Fruit fly (Drosophila melanogaster) whole organism, adult: Measurements from ENCODE around the gene CG9168.

ENCODE experiments used
- CG11617 ChIP-seq: fragments of 200-800 bp; sonication (Bioruptor generic); optimal IDR thresholded peaks from 2 replicates; lab custom pipeline; 2017; ENCODE audit warnings: mild to moderate bottlenecking, missing biosample characterization, missing genetic modification reagents, missing genetic modification characterization
- CG12768 ChIP-seq: fragments of 200-800 bp; sonication (Bioruptor generic); optimal IDR thresholded peaks from 2 replicates; lab custom pipeline; 2017; ENCODE audit warnings: missing biosample characterization, missing genetic modification characterization, mild to moderate bottlenecking, moderate library complexity, missing genetic modification reagents
- CG14711 ChIP-seq: fragments of 200-800 bp; sonication (Bioruptor generic); optimal IDR thresholded peaks from 2 replicates; lab custom pipeline; 2018; ENCODE audit warnings: missing biosample characterization, mild to moderate bottlenecking, missing genetic modification characterization, moderate library complexity
- CG1620 ChIP-seq: fragments of 200-800 bp; sonication (Bioruptor generic); optimal IDR thresholded peaks from 2 replicates; lab custom pipeline; 2016; ENCODE audit warnings: missing biosample characterization, missing genetic modification characterization
- CG33017 ChIP-seq: fragments of 200-800 bp; sonication (Bioruptor generic); optimal IDR thresholded peaks from 2 replicates; lab custom pipeline; 2018; ENCODE audit warnings: missing biosample characterization, mild to moderate bottlenecking, missing genetic modification characterization, moderate library complexity
- CG5204 ChIP-seq: fragments of 200-800 bp; sonication (Bioruptor generic); optimal IDR thresholded peaks from 2 replicates; lab custom pipeline; 2016; ENCODE audit warnings: missing biosample characterization, missing genetic modification characterization
- CG7045 ChIP-seq: fragments of 200-800 bp; sonication (Bioruptor generic); optimal IDR thresholded peaks from 2 replicates; lab custom pipeline; 2017; ENCODE audit warnings: missing biosample characterization, mild to moderate bottlenecking, missing genetic modification characterization
- CG7101 ChIP-seq: fragments of 200-800 bp; sonication (Bioruptor generic); optimal IDR thresholded peaks from 2 replicates; lab custom pipeline; 2018; ENCODE audit warnings: missing biosample characterization, mild to moderate bottlenecking, missing genetic modification characterization, moderate library complexity
- Clk ChIP-seq: fragments of 200-800 bp; sonication (Bioruptor generic); optimal IDR thresholded peaks from 2 replicates; lab custom pipeline; 2017; ENCODE audit warnings: missing biosample characterization, missing genetic modification characterization
- Crg-1 ChIP-seq: fragments of 200-800 bp; sonication (Bioruptor generic); optimal IDR thresholded peaks from 2 replicates; lab custom pipeline; 2016; ENCODE audit warnings: missing biosample characterization, missing genetic modification characterization
- Hr96 ChIP-seq: fragments of 200-800 bp; sonication (Bioruptor generic); optimal IDR thresholded peaks from 2 replicates; lab custom pipeline; 2016; ENCODE audit warnings: missing biosample characterization, missing genetic modification characterization
- Mnt ChIP-seq: fragments of 200-800 bp; sonication (Bioruptor generic); optimal IDR thresholded peaks from 2 replicates; lab custom pipeline; 2016; ENCODE audit warnings: missing biosample characterization, mild to moderate bottlenecking, missing genetic modification characterization
- bab1 ChIP-seq: fragments of 200-800 bp; sonication (Bioruptor generic); optimal IDR thresholded peaks from 3 replicates; lab custom pipeline; 2019; ENCODE audit warnings: missing biosample characterization, mild to moderate bottlenecking, missing genetic modification characterization, moderate library complexity
- cic ChIP-seq: fragments of 200-800 bp; sonication (Bioruptor generic); optimal IDR thresholded peaks from 2 replicates; lab custom pipeline; 2017; ENCODE audit warnings: missing biosample characterization, mild to moderate bottlenecking, missing genetic modification characterization, moderate library complexity
- cnc ChIP-seq, 2 experiments: fragments of >200 bp; optimal IDR thresholded peaks; 2 replicates each; lab custom pipeline; 2017
- kay ChIP-seq: fragments of 200-800 bp; sonication (Bioruptor generic); peaks from one replicate; lab custom pipeline; 2016; ENCODE audit warnings: missing biosample characterization, missing genetic modification characterization, borderline replicate concordance
- ovo ChIP-seq: fragments of 200-800 bp; sonication (Bioruptor generic); optimal IDR thresholded peaks from 2 replicates; lab custom pipeline; 2016; ENCODE audit warnings: missing biosample characterization, missing genetic modification characterization
- pad ChIP-seq: fragments of 200-800 bp; sonication (Bioruptor generic); optimal IDR thresholded peaks from 3 replicates; lab custom pipeline; 2017; ENCODE audit warnings: missing biosample characterization, missing genetic modification characterization, mild to moderate bottlenecking, moderate library complexity, missing genetic modification reagents
- tj ChIP-seq: fragments of 200-800 bp; sonication (Bioruptor generic); optimal IDR thresholded peaks from 3 replicates; lab custom pipeline; 2017; ENCODE audit warnings: missing biosample characterization, mild to moderate bottlenecking, missing genetic modification characterization, moderate library complexity
- toe ChIP-seq: fragments of 200-800 bp; sonication (Bioruptor generic); optimal IDR thresholded peaks from 2 replicates; lab custom pipeline; 2016; ENCODE audit warnings: missing biosample characterization, missing genetic modification characterization

Gene CG9168

DNA sequence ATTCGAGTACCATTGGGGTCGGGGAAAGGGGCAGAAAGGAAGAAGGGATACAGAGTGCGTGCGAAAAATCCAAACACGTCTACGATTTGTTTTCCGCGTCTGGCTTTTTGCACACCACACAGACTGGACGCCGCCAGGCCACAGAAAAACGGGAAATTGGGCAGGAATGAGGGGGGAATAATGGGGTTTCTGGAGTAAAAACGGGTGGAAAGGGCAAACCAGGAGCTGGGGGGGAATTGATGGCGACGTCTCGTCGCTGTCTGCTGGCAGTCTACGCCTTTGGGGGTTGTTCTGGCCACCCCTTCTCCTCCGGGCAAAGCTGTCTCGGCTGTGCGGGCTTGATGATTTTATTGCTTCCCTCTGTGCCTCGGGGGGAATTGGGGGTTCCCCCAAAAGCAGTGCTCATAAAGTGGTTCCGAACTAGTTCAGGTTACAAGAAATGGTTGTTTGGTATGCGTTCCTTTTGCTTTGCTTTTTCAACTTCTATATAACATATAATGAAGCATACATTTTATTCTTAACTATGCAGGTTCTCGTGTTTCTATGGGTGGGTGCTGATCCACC is 25.1 kb upstream of the CG9168 start:
- TF ChIP-seq toe (GFP tag; lab: Kevin White, UChicago), result no peak
- TF ChIP-seq CG1620 (GFP tag; lab: Kevin White, UChicago), result no peak
- TF ChIP-seq ovo (GFP tag; lab: Kevin White, UChicago), result no peak
- no peak for TF ChIP-seq CG33017
- no peak for TF ChIP-seq CG12768 (GFP tag; lab: Kevin White, UChicago)
- no peak for TF ChIP-seq cic (GFP tag; lab: Kevin White, UChicago)
- TF ChIP-seq cnc (optimal IDR thresholded peaks at IDR 0.05; lab: Kevin White, UChicago), result no peak
- TF ChIP-seq CG14711 (tag; lab: Kevin White, UChicago), result no peak
- TF ChIP-seq CG7101 (tag; lab: Kevin White, UChicago), result no peak
- TF ChIP-seq kay (GFP tag; lab: Kevin White, UChicago), result no peak

- TF ChIP-seq Mnt (GFP tag; lab: Kevin White, UChicago), result no peak
- no peak for TF ChIP-seq CG7101 (tag; lab: Kevin White, UChicago)
- TF ChIP-seq pad (GFP tag; lab: Kevin White, UChicago), result no peak
- TF ChIP-seq ovo (GFP tag; lab: Kevin White, UChicago), result no peak
- TF ChIP-seq CG7045, result no peak
- no peak for TF ChIP-seq Hr96 (GFP tag; lab: Kevin White, UChicago)
- no peak for TF ChIP-seq tj
- TF ChIP-seq CG33017, result no peak
- no peak for TF ChIP-seq CG11617 (GFP tag; lab: Kevin White, UChicago)
- no peak for TF ChIP-seq CG5204 (GFP tag; lab: Kevin White, UChicago)
- TF ChIP-seq toe (GFP tag; lab: Kevin White, UChicago), result no peak
- TF ChIP-seq CG1620 (GFP tag; lab: Kevin White, UChicago), result no peak
- TF ChIP-seq kay (GFP tag; lab: Kevin White, UChicago), result no peak
- no peak for TF ChIP-seq cnc (optimal IDR thresholded peaks at IDR 0.05; lab: Kevin White, UChicago)
Observed at dm6 chr3L:1388094-1388493, 22.8 kb upstream of the CG9168 start.

DNA sequence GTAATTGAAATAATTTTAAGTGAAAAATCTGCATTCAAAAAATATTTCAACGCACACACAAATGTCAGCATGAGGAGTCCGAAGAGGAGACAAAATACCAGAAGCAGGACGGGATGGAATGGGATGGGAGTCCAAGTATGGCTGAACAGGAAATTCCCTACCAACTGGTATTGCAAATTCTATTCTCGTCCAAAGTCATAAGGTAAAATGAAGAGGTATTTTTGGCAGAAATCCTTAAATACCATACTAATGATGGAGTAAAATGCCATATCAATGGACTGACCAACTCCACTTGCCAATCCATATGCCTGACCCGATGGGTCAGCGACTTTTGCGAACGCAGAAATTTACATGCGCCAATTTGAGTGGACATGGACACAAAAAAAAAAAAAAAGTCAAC is 22.0 kb upstream of the CG9168 start:
- TF ChIP-seq Mnt (GFP tag; lab: Kevin White, UChicago) (no peak), Clk (no peak), cic (GFP tag; lab: Kevin White, UChicago) (no peak), bab1 (no peak), CG12768 (GFP tag; lab: Kevin White, UChicago) (no peak), CG7045 (no peak), kay (GFP tag; lab: Kevin White, UChicago) (no peak), CG7101 (tag; lab: Kevin White, UChicago) (no peak), pad (GFP tag; lab: Kevin White, UChicago) (no peak), CG1620 (GFP tag; lab: Kevin White, UChicago) (no peak), ovo (GFP tag; lab: Kevin White, UChicago) (no peak), toe (GFP tag; lab: Kevin White, UChicago) (no peak), CG14711 (tag; lab: Kevin White, UChicago) (no peak), Hr96 (GFP tag; lab: Kevin White, UChicago) (no peak), CG11617 (GFP tag; lab: Kevin White, UChicago) (no peak), Crg-1 (GFP tag; lab: Kevin White, UChicago) (no peak), CG5204 (GFP tag; lab: Kevin White, UChicago) (no peak), CG33017 (no peak), cnc (optimal IDR thresholded peaks at IDR 0.05; lab: Kevin White, UChicago) (no peak)

DNA sequence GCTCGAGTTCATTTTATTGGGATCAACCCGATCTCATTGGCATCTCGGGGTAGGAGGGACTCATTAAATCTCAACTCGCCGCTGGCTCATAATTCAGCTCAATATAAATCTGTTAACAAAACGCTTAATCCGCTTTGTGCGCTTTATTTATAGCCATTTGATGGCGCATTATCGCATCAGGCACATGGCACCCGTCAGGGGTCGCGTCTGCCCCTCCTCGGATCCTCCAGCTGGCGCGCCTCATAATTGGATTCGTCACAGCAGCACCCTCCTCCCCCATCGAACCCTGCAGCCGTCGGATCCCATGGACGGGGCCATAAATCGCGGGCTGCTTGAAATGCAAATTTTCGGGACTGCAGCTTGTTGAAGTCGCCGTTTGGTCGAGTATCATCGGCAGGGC is 20.4 kb upstream of the CG9168 start:
- no peak for TF ChIP-seq CG11617 (GFP tag; lab: Kevin White, UChicago)
- TF ChIP-seq CG1620 (GFP tag; lab: Kevin White, UChicago), result no peak
- no peak for TF ChIP-seq pad (GFP tag; lab: Kevin White, UChicago)
- no peak for TF ChIP-seq CG7045
- TF ChIP-seq cnc (optimal IDR thresholded peaks at IDR 0.05; lab: Kevin White, UChicago), result no peak
- TF ChIP-seq CG5204 (GFP tag; lab: Kevin White, UChicago), result no peak
- no peak for TF ChIP-seq bab1

DNA sequence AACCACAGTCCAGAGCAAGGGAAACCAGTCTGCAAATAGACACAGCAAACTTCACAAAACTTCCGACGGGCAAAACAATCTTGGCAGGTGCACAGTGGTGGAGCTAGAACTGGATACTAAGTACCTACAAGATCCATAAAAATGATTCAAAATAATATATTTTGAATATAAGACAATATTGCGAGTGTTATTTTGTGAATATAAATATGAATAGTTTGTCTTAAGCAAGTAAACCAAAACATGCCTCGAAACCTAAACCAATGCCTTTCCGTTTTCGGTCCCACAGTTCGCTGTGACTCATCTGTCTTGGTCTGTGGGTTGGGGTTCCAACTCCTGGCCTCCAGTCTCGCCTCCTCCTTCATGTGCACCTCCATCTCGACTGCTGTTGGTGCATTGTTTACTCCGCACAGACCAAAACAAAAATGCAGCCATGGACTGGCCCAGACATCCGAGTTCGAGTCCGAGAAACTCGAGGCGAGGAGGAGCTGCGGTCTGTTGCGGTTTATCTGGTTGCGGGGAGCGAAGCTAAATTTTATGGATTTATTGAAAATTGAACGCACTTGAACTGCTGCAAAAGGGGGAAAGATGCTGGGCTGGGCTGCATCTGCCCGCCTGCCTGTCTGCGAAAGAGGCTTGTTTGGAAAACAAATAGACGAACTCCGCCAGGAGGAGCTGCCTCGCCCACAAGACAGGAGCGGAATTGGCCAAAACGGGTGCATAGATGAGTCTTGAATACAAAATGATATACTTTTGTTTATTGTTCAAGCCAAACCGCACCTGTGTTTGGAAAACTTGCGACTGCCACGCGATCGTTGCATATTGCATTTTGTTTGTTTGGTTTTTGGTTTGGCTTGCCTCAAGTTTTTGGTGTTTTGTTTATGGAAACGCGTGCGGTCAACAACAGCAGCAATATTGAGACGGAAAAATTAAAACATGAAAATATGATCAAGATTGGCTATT is 18.6 kb upstream of the CG9168 start:
- TF ChIP-seq CG14711 (tag; lab: Kevin White, UChicago) (no peak), cnc (optimal IDR thresholded peaks at IDR 0.05; lab: Kevin White, UChicago) (no peak), pad (GFP tag; lab: Kevin White, UChicago) (no peak), CG5204 (GFP tag; lab: Kevin White, UChicago) (no peak), CG12768 (GFP tag; lab: Kevin White, UChicago) (no peak)

dm6 chr3L:1394463-1394862 is 16.4 kb upstream of the CG9168 start:
- TF ChIP-seq cnc (optimal IDR thresholded peaks at IDR 0.05; lab: Kevin White, UChicago) (no peak), CG7101 (tag; lab: Kevin White, UChicago) (no peak), CG12768 (GFP tag; lab: Kevin White, UChicago) (no peak), CG14711 (tag; lab: Kevin White, UChicago) (no peak), CG7045 (no peak), Hr96 (GFP tag; lab: Kevin White, UChicago) (no peak), Crg-1 (GFP tag; lab: Kevin White, UChicago) (no peak), bab1 (no peak), pad (GFP tag; lab: Kevin White, UChicago) (no peak), kay (GFP tag; lab: Kevin White, UChicago) (no peak), Clk (no peak), CG11617 (GFP tag; lab: Kevin White, UChicago) (no peak), CG5204 (GFP tag; lab: Kevin White, UChicago) (no peak), Mnt (GFP tag; lab: Kevin White, UChicago) (no peak), CG33017 (no peak), ovo (GFP tag; lab: Kevin White, UChicago) (no peak)
